Worm (Caenorhabditis elegans) whole organism, L1 larva: ENCODE results near the gene F22F7.3.

Source experiments
- lin-13 ChIP-seq: fragments of 150-350 bp; optimal IDR thresholded peaks from 2 replicates; lab custom pipeline; 2014; ENCODE audit warnings: missing biosample characterization, missing genetic modification reagents, missing genetic modification characterization
- nhr-77 ChIP-seq: fragments of 150-350 bp; optimal IDR thresholded peaks from 2 replicates; lab custom pipeline; 2014; ENCODE audit warnings: missing biosample characterization, missing genetic modification characterization

DNA sequence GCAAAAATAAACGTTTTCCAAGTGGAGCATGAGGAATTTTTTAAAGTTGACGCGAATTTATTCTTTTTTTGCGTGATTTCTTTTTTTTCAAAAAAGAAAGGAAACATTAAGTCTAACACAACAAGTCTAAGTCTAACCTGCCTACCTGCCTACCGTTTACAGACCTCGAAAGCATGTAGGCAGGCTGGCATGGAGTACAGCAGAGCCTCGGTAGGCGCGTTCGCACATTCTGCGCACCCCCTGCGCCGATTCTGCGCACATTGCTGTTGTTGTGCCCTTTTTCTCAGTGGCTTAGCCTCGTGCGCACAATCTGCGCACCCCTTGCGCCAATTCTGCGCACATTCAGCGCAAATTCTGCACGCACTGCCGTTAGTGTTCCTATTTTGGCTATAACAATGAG lies 26.6 kb upstream of the F22F7.3 start:
- no peak for TF ChIP-seq lin-13 (GFP tag; lab: Kevin White, UChicago)
- no peak for TF ChIP-seq nhr-77 (tag; lab: Kevin White, UChicago)
